Worm (Caenorhabditis elegans): ENCODE results near the gene Y62H9A.16.

- TF ChIP-seq W03F9.2 (tag; optimal IDR thresholded peaks at IDR 0.05) = no peak
- no peak for TF ChIP-seq him-1 (tag; optimal IDR thresholded peaks at IDR 0.05)
Measured at ce11 chrX:11913824-11914223, 4.3 kb upstream of the Y62H9A.16 start, which contains the start of gene Y62H9A.12.

All from whole organism, L4/young adult.